Worm (Caenorhabditis elegans): ENCODE measurements around the gene egas-1.

The egas-1 gene

DNA sequence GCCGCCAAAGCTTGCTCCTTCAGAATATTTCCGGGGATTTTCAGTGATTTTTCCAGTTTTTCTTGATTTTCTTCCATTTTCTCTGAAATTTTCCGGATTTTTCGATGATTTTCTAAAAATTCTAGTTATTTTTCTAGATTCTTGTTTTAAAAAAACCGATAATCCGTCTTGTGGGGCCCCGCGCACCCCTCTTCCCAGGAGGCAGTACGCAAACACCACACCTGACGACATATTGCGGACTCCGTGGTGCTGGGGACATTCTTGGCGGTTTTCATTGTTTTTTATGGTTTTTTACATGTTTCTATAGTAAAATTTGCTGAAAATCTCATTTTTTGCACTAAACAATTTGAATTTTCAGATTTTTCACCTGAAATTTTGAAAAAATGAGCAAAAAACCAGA, 49.6 kb downstream of the egas-1 start, which contains the start of the genes ubc-19 and Y69H2.7:
Gene ubc-19, minus strand, starts transcription at position 82 of the 400 bp plus-strand sequence.
Gene Y69H2.7, plus strand, starts transcription at position 309 of the 400 bp plus-strand sequence.
- TF ChIP-seq flh-1 (GFP tag; optimal IDR thresholded peaks at IDR 0.05), result no peak
- peak; percentile 4 for TF ChIP-seq lin-13 (tag; optimal IDR thresholded peaks at IDR 0.05)
- peak; percentile 23 for TF ChIP-seq lsy-2 (tag; optimal IDR thresholded peaks at IDR 0.05)
- peak; percentile 79 for TF ChIP-seq ceh-39 (tag; optimal IDR thresholded peaks at IDR 0.05)
- peak; percentile 35 for TF ChIP-seq sptf-1 (tag; optimal IDR thresholded peaks at IDR 0.05)
- TF ChIP-seq snpc-4 (tag; optimal IDR thresholded peaks at IDR 0.05), result no peak
- TF ChIP-seq nhr-28 (tag; optimal IDR thresholded peaks at IDR 0.05), result no peak

DNA sequence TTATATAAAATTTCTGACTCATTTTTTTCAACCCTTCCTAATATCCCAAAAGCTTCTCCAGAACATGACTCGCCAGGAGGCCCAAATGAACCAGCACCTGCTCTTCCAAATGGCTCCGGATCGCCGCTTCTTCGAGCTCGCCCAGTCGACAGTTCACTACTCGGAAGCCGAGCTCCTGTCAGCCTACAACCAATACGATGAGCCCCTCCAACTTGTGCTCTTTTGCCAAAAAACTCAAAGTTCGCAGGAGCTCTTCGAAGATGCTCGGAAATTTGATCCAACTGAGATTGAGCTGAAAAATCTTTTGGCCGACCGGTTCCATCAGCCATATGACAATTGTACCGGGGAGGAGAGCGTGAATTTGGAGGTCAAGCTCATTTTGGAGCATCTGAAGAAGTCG, 55.4 kb downstream of the egas-1 start:
- TF ChIP-seq ces-1 (GFP tag; optimal IDR thresholded peaks at IDR 0.05) (no peak), nhr-2 (tag; optimal IDR thresholded peaks at IDR 0.05) (no peak), nhr-12 (tag; optimal IDR thresholded peaks at IDR 0.05) (no peak), blmp-1 (tag; optimal IDR thresholded peaks at IDR 0.05) (no peak), hlh-1 (tag; optimal IDR thresholded peaks at IDR 0.05) (no peak), nhr-28 (tag; optimal IDR thresholded peaks at IDR 0.05) (no peak), mep-1 (tag; optimal IDR thresholded peaks at IDR 0.05) (no peak), lsy-2 (tag; optimal IDR thresholded peaks at IDR 0.05) (no peak), unc-62 (GFP tag; optimal IDR thresholded peaks at IDR 0.05) (no peak), ceh-43 (GFP tag; optimal IDR thresholded peaks at IDR 0.05) (no peak), cnd-1 (tag; optimal IDR thresholded peaks at IDR 0.05) (no peak), flh-1 (GFP tag; optimal IDR thresholded peaks at IDR 0.05) (no peak), sptf-1 (tag; optimal IDR thresholded peaks at IDR 0.05) (no peak), drap-1 (GFP tag; optimal IDR thresholded peaks at IDR 0.05) (no peak), mab-5 (tag; optimal IDR thresholded peaks at IDR 0.05) (no peak), elt-1 (tag; optimal IDR thresholded peaks at IDR 0.05; ENCODE audit: borderline replicate concordance, insufficient read depth) (no peak), ham-2 (GFP tag; optimal IDR thresholded peaks at IDR 0.05) (no peak), pha-4 (tag; optimal IDR thresholded peaks at IDR 0.05) (no peak)

Data from whole organism, mixed stage, embryonic.